Fruit fly (Drosophila melanogaster): ENCODE results near the gene CG11841.

The CG11841 gene

dm6 chr3R:29038960-29039581 lies 11.8 kb upstream of the CG11841 start, which contains the start of the genes Slu7 and Pkc98E (continued):
- TF ChIP-seq NC2α (GFP tag; optimal IDR thresholded peaks at IDR 0.05) (no peak), grau (tag; optimal IDR thresholded peaks at IDR 0.05) (peak; percentile 47), Fer2 (tag; optimal IDR thresholded peaks at IDR 0.05) (no peak), B-H1 (GFP tag; IDR thresholded peaks at IDR 0.05) (no peak), Opbp (GFP tag; IDR thresholded peaks at IDR 0.05; ENCODE audit: partially characterized antibody) (peak; percentile 91), CG8089 (GFP tag; optimal IDR thresholded peaks at IDR 0.05) (peak; percentile 47), HHEX (GFP tag; optimal IDR thresholded peaks at IDR 0.05) (peak; percentile 4), CHES-1-like (GFP tag; optimal IDR thresholded peaks at IDR 0.05) (peak; percentile 66), tio (GFP tag; optimal IDR thresholded peaks at IDR 0.05) (no peak), ab (GFP tag; optimal IDR thresholded peaks at IDR 0.05) (no peak), CG31224 (GFP tag; IDR thresholded peaks at IDR 0.05) (0 out of 2 replicates have a peak, but pooled peaks have one; percentile 36), usp (GFP tag; optimal IDR thresholded peaks at IDR 0.05) (no peak), en (GFP tag; optimal IDR thresholded peaks at IDR 0.05) (no peak), Fer1 (GFP tag; optimal IDR thresholded peaks at IDR 0.05) (peak; percentile 63), CG18619 (GFP tag; optimal IDR thresholded peaks at IDR 0.05) (no peak), stc (GFP tag; IDR thresholded peaks at IDR 0.05) (no peak), Jarid2 (GFP tag; optimal IDR thresholded peaks at IDR 0.05) (no peak), CG8290 (GFP tag; optimal IDR thresholded peaks at IDR 0.05) (peak; percentile 59), CG8290 (tag; optimal IDR thresholded peaks at IDR 0.05) (peak; percentile 71 to 93), NK7.1 (GFP tag; optimal IDR thresholded peaks at IDR 0.05) (no peak), pb (GFP tag; optimal IDR thresholded peaks at IDR 0.05) (peak; percentile 46), luna (GFP tag; optimal IDR thresholded peaks at IDR 0.05) (peak; percentile 60), CG2712 (tag; optimal IDR thresholded peaks at IDR 0.05) (peak; percentile 44), CG2889 (GFP tag; IDR thresholded peaks at IDR 0.05) (peak; percentile 53; the same call in 1 of the 3 replicates), dysf (GFP tag; IDR thresholded peaks at IDR 0.05) (0 out of 3 replicates have a peak, but pooled peaks have one; percentile 27), org-1 (GFP tag; optimal IDR thresholded peaks at IDR 0.05) (no peak), Sox100B (GFP tag; optimal IDR thresholded peaks at IDR 0.05) (no peak), Gsc (GFP tag; IDR thresholded peaks at IDR 0.05) (no peak), CG7556 (GFP tag; optimal IDR thresholded peaks at IDR 0.05) (peak; percentile 13), CG6272 (GFP tag; IDR thresholded peaks at IDR 0.05) (peak; percentile 66), CG12391 (tag; optimal IDR thresholded peaks at IDR 0.05) (peak; percentile 33), CG1832 (GFP tag; optimal IDR thresholded peaks at IDR 0.05) (no peak), vfl (GFP tag; optimal IDR thresholded peaks at IDR 0.05) (peak; percentile 56), CG16815 (GFP tag; optimal IDR thresholded peaks at IDR 0.05) (peak; percentile 30), ci (GFP tag; IDR thresholded peaks at IDR 0.05) (peak; percentile 47; the same call in 1 of the 3 replicates), crp (GFP tag; optimal IDR thresholded peaks at IDR 0.05) (peak in 1 of 2 experiments; percentile 36), Med (GFP tag) (peak; percentile 96), MTF-1 (GFP tag; optimal IDR thresholded peaks at IDR 0.05; ENCODE audit: borderline replicate concordance) (peak; percentile 43), CG9817 (tag; optimal IDR thresholded peaks at IDR 0.05) (peak; percentile 39), CG15073 (GFP tag; optimal IDR thresholded peaks at IDR 0.05) (no peak), CG14710 (tag; optimal IDR thresholded peaks at IDR 0.05) (peak; percentile 57), CG9437 (GFP tag; optimal IDR thresholded peaks at IDR 0.05) (no peak), seq (GFP tag; IDR thresholded peaks at IDR 0.05) (no peak), CG17328 (GFP tag; IDR thresholded peaks at IDR 0.05) (peak; percentile 58), CG9727 (GFP tag; optimal IDR thresholded peaks at IDR 0.05) (peak; percentile 9), trh (GFP tag; optimal IDR thresholded peaks at IDR 0.05) (peak; percentile 23), CG14667 (GFP tag; IDR thresholded peaks at IDR 0.05) (0 out of 2 replicates have a peak, but pooled peaks have one; percentile 12), ase (GFP tag; IDR thresholded peaks at IDR 0.05) (no peak), mam (GFP tag; optimal IDR thresholded peaks at IDR 0.05) (peak; percentile 83), Max (GFP tag; optimal IDR thresholded peaks at IDR 0.05) (peak; percentile 64), danr (GFP tag; IDR thresholded peaks at IDR 0.05) (no peak)
